Worm (Caenorhabditis elegans): ENCODE data around the gene C06A12.3.

- no peak for TF ChIP-seq C08G9.2 (tag; optimal IDR thresholded peaks at IDR 0.05)
- TF ChIP-seq tbx-7 (tag; optimal IDR thresholded peaks at IDR 0.05) = no peak
- TF ChIP-seq fkh-6 (tag; optimal IDR thresholded peaks at IDR 0.05) = no peak
- TF ChIP-seq fkh-10 (GFP tag; optimal IDR thresholded peaks at IDR 0.05) = no peak
- no peak for TF ChIP-seq pqm-1 (tag; optimal IDR thresholded peaks at IDR 0.05)
- no peak for TF ChIP-seq ztf-16 (tag; optimal IDR thresholded peaks at IDR 0.05)
- no peak for TF ChIP-seq pha-4 (tag; optimal IDR thresholded peaks at IDR 0.05)
- no peak for TF ChIP-seq sox-4 (tag; optimal IDR thresholded peaks at IDR 0.05)
- no peak for TF ChIP-seq gmeb-2 (tag; optimal IDR thresholded peaks at IDR 0.05)
- no peak for TF ChIP-seq ceh-30 (tag; optimal IDR thresholded peaks at IDR 0.05)
- no peak for TF ChIP-seq nhr-11 (tag; optimal IDR thresholded peaks at IDR 0.05)
- TF ChIP-seq ceh-2 (tag; optimal IDR thresholded peaks at IDR 0.05) = no peak
These were observed 47.4 kb upstream of the C06A12.3 start, which contains the start of the genes C30H6.9 and dlat-2 for ce11 chrIV:17380061-17380680.

Data from whole organism, late embryonic.